Fruit fly (Drosophila melanogaster) whole organism, embryonic: ENCODE data around the gene eIF2Bepsilon.
A peak's percentile ranks its signal among the peaks of the same experiment; 100 is the strongest.

Experiments used
- BEAF-32 ChIP-seq: fragments of 200-800 bp; sonication (Bioruptor generic); optimal IDR thresholded peaks from 3 replicates; lab custom pipeline; 2017; ENCODE audit warnings: missing biosample characterization, missing genetic modification characterization, mild to moderate bottlenecking, moderate library complexity, missing genetic modification reagents
- Bgb ChIP-seq: fragments of 200-800 bp; sonication (Bioruptor generic); IDR thresholded peaks from 2 replicates; pipeline ENCODE4 v1.3.6; 2022; ENCODE audit warnings: missing biosample characterization, missing genetic modification characterization; ENCODE audit not compliant: partially characterized antibody
- CG11085 ChIP-seq: fragments of 200-800 bp; sonication (Bioruptor generic); IDR thresholded peaks from 2 replicates; pipeline ENCODE4 v1.3.6; 2022; ENCODE audit warnings: missing biosample characterization, missing genetic modification characterization
- CG11696 ChIP-seq: fragments of 200-800 bp; sonication (Bioruptor generic); IDR thresholded peaks from 2 replicates; pipeline ENCODE4 v1.3.6; 2022; ENCODE audit warnings: missing biosample characterization, missing genetic modification characterization
- CG14860 ChIP-seq: fragments of 200-800 bp; sonication (Bioruptor generic); IDR thresholded peaks from 3 replicates; pipeline ENCODE4 v1.3.6; 2022; ENCODE audit warnings: missing biosample characterization, missing genetic modification characterization; ENCODE audit not compliant: partially characterized antibody
- CG1529 ChIP-seq: fragments of 200-800 bp; sonication (Bioruptor generic); optimal IDR thresholded peaks from 3 replicates; lab custom pipeline; 2018; ENCODE audit warnings: missing biosample characterization, missing genetic modification characterization
- CG15479 ChIP-seq: fragments of 200-800 bp; sonication (Bioruptor generic); optimal IDR thresholded peaks from 3 replicates; lab custom pipeline; 2019; ENCODE audit warnings: missing biosample characterization, mild to moderate bottlenecking, missing genetic modification characterization, moderate library complexity
- CG15601 ChIP-seq: fragments of 200-800 bp; sonication (Bioruptor generic); optimal IDR thresholded peaks from 3 replicates; lab custom pipeline; 2019; ENCODE audit warnings: missing biosample characterization, mild to moderate bottlenecking, missing genetic modification characterization, moderate library complexity
- CG16813 ChIP-seq: fragments of 200-800 bp; sonication (Bioruptor generic); IDR thresholded peaks from 3 replicates; pipeline ENCODE4 v1.3.6; 2022; ENCODE audit warnings: missing biosample characterization, missing genetic modification characterization; ENCODE audit not compliant: partially characterized antibody
- CG2129 ChIP-seq: fragments of 200-800 bp; sonication (Bioruptor generic); IDR thresholded peaks from 2 replicates; pipeline ENCODE4 v1.3.6; 2022; ENCODE audit warnings: missing biosample characterization, missing genetic modification characterization; ENCODE audit not compliant: partially characterized antibody
- CG34376 ChIP-seq: fragments of 200-800 bp; sonication (Bioruptor generic); optimal IDR thresholded peaks from 2 replicates; lab custom pipeline; 2018; ENCODE audit warnings: missing biosample characterization, mild to moderate bottlenecking, missing genetic modification characterization
- CG3995 ChIP-seq: fragments of 200-800 bp; sonication (Bioruptor generic); optimal IDR thresholded peaks from 3 replicates; lab custom pipeline; 2016; ENCODE audit warnings: missing biosample characterization, missing genetic modification characterization
- CG6791 ChIP-seq: fragments of 200-800 bp; sonication (Bioruptor generic); IDR thresholded peaks from 3 replicates; pipeline ENCODE4 v1.3.6; 2022; ENCODE audit warnings: missing biosample characterization, missing genetic modification characterization; ENCODE audit not compliant: partially characterized antibody
- CG7963 ChIP-seq: fragments of 200-800 bp; sonication (Bioruptor generic); IDR thresholded peaks from 3 replicates; pipeline ENCODE4 v1.3.6; 2022; ENCODE audit warnings: missing biosample characterization, missing genetic modification characterization; ENCODE audit not compliant: partially characterized antibody
- CG7987 ChIP-seq: fragments of 200-800 bp; sonication (Bioruptor generic); optimal IDR thresholded peaks from 2 replicates; lab custom pipeline; 2018; ENCODE audit warnings: missing biosample characterization, mild to moderate bottlenecking, missing genetic modification characterization, moderate library complexity
- Dbx ChIP-seq: fragments of 200-800 bp; sonication (Bioruptor generic); IDR thresholded peaks from 3 replicates; pipeline ENCODE4 v1.3.6; 2022; ENCODE audit warnings: missing biosample characterization, missing genetic modification characterization
- Dll ChIP-seq: fragments of 200-800 bp; sonication (Bioruptor generic); IDR thresholded peaks from 4 replicates; pipeline ENCODE4 v1.3.6; 2022; ENCODE audit warnings: missing biosample characterization, missing genetic modification characterization; ENCODE audit not compliant: partially characterized antibody
- Fer1 ChIP-seq: fragments of 200-800 bp; sonication (Bioruptor generic); optimal IDR thresholded peaks from 2 replicates; lab custom pipeline; 2017; ENCODE audit warnings: missing biosample characterization, mild to moderate bottlenecking, missing genetic modification characterization
- HLH4C ChIP-seq: fragments of 200-800 bp; sonication (Bioruptor generic); IDR thresholded peaks from 3 replicates; pipeline ENCODE4 v1.3.6; 2022; ENCODE audit warnings: missing biosample characterization, missing genetic modification characterization; ENCODE audit not compliant: partially characterized antibody
- MESR4 ChIP-seq: fragments of 200-800 bp; sonication (Bioruptor generic); optimal IDR thresholded peaks from 2 replicates; lab custom pipeline; 2018; ENCODE audit warnings: missing biosample characterization, mild to moderate bottlenecking, missing genetic modification characterization, moderate library complexity
- Mad ChIP-seq: fragments of 200-800 bp; sonication (Bioruptor generic); optimal IDR thresholded peaks from 2 replicates; lab custom pipeline; 2016; ENCODE audit warnings: missing biosample characterization, missing genetic modification characterization
- Med ChIP-seq: fragments of 200-800 bp; sonication (Bioruptor generic); peaks from one replicate; lab custom pipeline; 2016; ENCODE audit warnings: missing biosample characterization, missing genetic modification characterization, mild to moderate bottlenecking, inconsistent platforms, moderate library complexity
- Nf-YC ChIP-seq: fragments of 200-800 bp; optimal IDR thresholded peaks from 3 replicates; lab custom pipeline; 2019; ENCODE audit warnings: missing biosample characterization, mild to moderate bottlenecking, missing genetic modification characterization, moderate library complexity
- Opbp ChIP-seq: fragments of 200-800 bp; sonication (Bioruptor generic); IDR thresholded peaks from 3 replicates; pipeline ENCODE4 v1.3.6; 2022; ENCODE audit warnings: missing biosample characterization, missing genetic modification characterization; ENCODE audit not compliant: partially characterized antibody
- Sin3A ChIP-seq: fragments of >200 bp; optimal IDR thresholded peaks from 2 replicates; lab custom pipeline; 2018
- Sox100B ChIP-seq: fragments of 200-800 bp; sonication (Bioruptor generic); optimal IDR thresholded peaks from 3 replicates; lab custom pipeline; 2018; ENCODE audit warnings: missing biosample characterization, mild to moderate bottlenecking, missing genetic modification characterization
- TFAM ChIP-seq: fragments of 200-800 bp; sonication (Bioruptor generic); optimal IDR thresholded peaks from 2 replicates; lab custom pipeline; 2017; ENCODE audit warnings: missing biosample characterization, missing genetic modification characterization, inconsistent platforms
- YL-1 ChIP-seq: fragments of 200-800 bp; sonication (Bioruptor generic); optimal IDR thresholded peaks from 3 replicates; lab custom pipeline; 2017; ENCODE audit warnings: missing biosample characterization, mild to moderate bottlenecking, missing genetic modification characterization
- ap ChIP-seq: fragments of 200-800 bp; sonication (Bioruptor generic); IDR thresholded peaks from 2 replicates; pipeline ENCODE4 v1.3.6; 2022; ENCODE audit warnings: missing biosample characterization, missing genetic modification characterization
- bab2 ChIP-seq: fragments of 200-800 bp; sonication (Bioruptor generic); optimal IDR thresholded peaks from 2 replicates; lab custom pipeline; 2016; ENCODE audit warnings: missing biosample characterization, missing genetic modification characterization
- bowl ChIP-seq: fragments of 200-800 bp; sonication (Bioruptor generic); IDR thresholded peaks from 2 replicates; pipeline ENCODE4 v1.3.6; 2022; ENCODE audit warnings: missing biosample characterization, missing genetic modification characterization
- bsh ChIP-seq, 2 experiments: fragments of 200-800 bp; sonication (Bioruptor generic); optimal IDR thresholded peaks; 2 replicates each; lab custom pipeline; 2017 to 2018; ENCODE audit warnings: mild to moderate bottlenecking in 2 of 2, missing biosample characterization in 2 of 2, missing genetic modification characterization in 2 of 2, moderate library complexity in 1 of 2
- crol ChIP-seq: fragments of 200-800 bp; sonication (Bioruptor generic); IDR thresholded peaks from 2 replicates; pipeline ENCODE4 v1.3.6; 2022; ENCODE audit warnings: missing biosample characterization, missing genetic modification characterization
- danr ChIP-seq: fragments of 200-800 bp; sonication (Bioruptor generic); IDR thresholded peaks from 2 replicates; pipeline ENCODE4 v1.3.6; 2022; ENCODE audit warnings: missing biosample characterization, missing genetic modification characterization
- dm ChIP-seq: fragments of 200-800 bp; sonication (Bioruptor generic); optimal IDR thresholded peaks from 3 replicates; lab custom pipeline; 2016; ENCODE audit warnings: missing biosample characterization, missing genetic modification characterization
- fu2 ChIP-seq: fragments of 200-800 bp; sonication (Bioruptor generic); optimal IDR thresholded peaks from 2 replicates; lab custom pipeline; 2016; ENCODE audit warnings: missing biosample characterization, missing genetic modification characterization
- gcm2 ChIP-seq: fragments of 200-800 bp; sonication (Bioruptor generic); optimal IDR thresholded peaks from 2 replicates; lab custom pipeline; 2016; ENCODE audit warnings: missing biosample characterization, missing genetic modification characterization
- hbn ChIP-seq: fragments of 200-800 bp; sonication (Bioruptor generic); IDR thresholded peaks from 2 replicates; pipeline ENCODE4 v1.3.6; 2022; ENCODE audit warnings: missing biosample characterization, missing genetic modification characterization; ENCODE audit not compliant: partially characterized antibody
- insv ChIP-seq, 2 experiments: fragments of 200-800 bp; sonication (Bioruptor generic); optimal IDR thresholded peaks; 3 replicates each; lab custom pipeline; 2016 to 2018; ENCODE audit warnings: missing biosample characterization in 2 of 2, missing genetic modification characterization in 2 of 2
- inv ChIP-seq: fragments of 200-800 bp; sonication (Bioruptor generic); IDR thresholded peaks from 2 replicates; pipeline ENCODE4 v1.3.6; 2022; ENCODE audit warnings: missing biosample characterization, missing genetic modification characterization; ENCODE audit not compliant: partially characterized antibody
- lab ChIP-seq: fragments of 200-800 bp; sonication (Bioruptor generic); optimal IDR thresholded peaks from 3 replicates; lab custom pipeline; 2017; ENCODE audit warnings: missing biosample characterization, missing genetic modification characterization, mild to moderate bottlenecking, moderate library complexity, missing genetic modification reagents
- lbe ChIP-seq: fragments of 200-800 bp; sonication (Bioruptor generic); optimal IDR thresholded peaks from 2 replicates; lab custom pipeline; 2016; ENCODE audit warnings: missing biosample characterization, mild to moderate bottlenecking, missing genetic modification characterization
- p53 ChIP-seq: fragments of 200-800 bp; sonication (Bioruptor generic); optimal IDR thresholded peaks from 2 replicates; lab custom pipeline; 2016; ENCODE audit warnings: missing biosample characterization, missing genetic modification characterization
- pzg ChIP-seq: fragments of 200-800 bp; sonication (Bioruptor generic); optimal IDR thresholded peaks from 3 replicates; lab custom pipeline; 2018; ENCODE audit warnings: missing biosample characterization, mild to moderate bottlenecking, missing genetic modification characterization, moderate library complexity
- sim ChIP-seq: fragments of 200-800 bp; sonication (Bioruptor generic); IDR thresholded peaks from 2 replicates; pipeline ENCODE4 v1.3.6; 2022; ENCODE audit warnings: missing biosample characterization, missing genetic modification characterization
- sna ChIP-seq: fragments of 200-800 bp; sonication (Bioruptor generic); IDR thresholded peaks from 2 replicates; pipeline ENCODE4 v1.3.6; 2022; ENCODE audit warnings: missing biosample characterization, missing genetic modification characterization; ENCODE audit not compliant: partially characterized antibody
- tna ChIP-seq: fragments of 200-800 bp; sonication (Bioruptor generic); IDR thresholded peaks from 2 replicates; pipeline ENCODE4 v1.3.6; 2022; ENCODE audit warnings: missing biosample characterization, missing genetic modification characterization; ENCODE audit not compliant: partially characterized antibody
- vfl ChIP-seq: fragments of 200-800 bp; sonication (Bioruptor generic); optimal IDR thresholded peaks from 2 replicates; lab custom pipeline; 2016; ENCODE audit warnings: missing biosample characterization, missing genetic modification characterization

Gene eIF2Bepsilon

dm6 chrX:1908757-1909156 is 13.9 kb downstream of the eIF2Bepsilon start, which contains the start of the genes Edem1 and Rbcn-3B (continued):
- peak; percentile 50; the same call in 1 of the 3 replicates for TF ChIP-seq CG16813
- TF ChIP-seq pzg (GFP tag; lab: Kevin White, UChicago) = peak; percentile 38
- peak; percentile 12 for TF ChIP-seq lbe (GFP tag; lab: Kevin White, UChicago)
- TF ChIP-seq fu2 = no peak
- 0 out of 3 replicates have a peak, but pooled peaks have one; percentile 39 for TF ChIP-seq CG7963 (GFP tag; lab: Robert Waterston, UW)
- no peak for TF ChIP-seq Mad (GFP tag; lab: Kevin White, UChicago)
- peak; percentile 36 for TF ChIP-seq dm (GFP tag; lab: Kevin White, UChicago)
- TF ChIP-seq CG15479 = peak; percentile 23
- peak; percentile 38 for TF ChIP-seq Bgb (GFP tag; lab: Robert Waterston, UW)
- TF ChIP-seq MESR4 (GFP tag; lab: Kevin White, UChicago) = peak; percentile 88
- TF ChIP-seq CG14860 (GFP tag; lab: Robert Waterston, UW) = 0 out of 3 replicates have a peak, but pooled peaks have one; percentile 31
- no peak for TF ChIP-seq TFAM (GFP tag; lab: Kevin White, UChicago)
- no peak for TF ChIP-seq Sin3A (lab: Kevin White, UChicago)
- TF ChIP-seq BEAF-32 (GFP tag; lab: Kevin White, UChicago) = peak; percentile 68
- peak; percentile 56; the same call in 1 of the 2 replicates for TF ChIP-seq crol (GFP tag; lab: Robert Waterston, UW)
- no peak for TF ChIP-seq Sox100B (GFP tag; lab: Kevin White, UChicago)
- TF ChIP-seq CG2129 = 0 out of 2 replicates have a peak, but pooled peaks have one; percentile 23
- peak; percentile 77 for TF ChIP-seq CG3995 (GFP tag; lab: Kevin White, UChicago)
- TF ChIP-seq CG6791 (GFP tag; lab: Robert Waterston, UW) = peak; percentile 67; the same call in 2 of the 3 replicates
- no peak for TF ChIP-seq p53 (GFP tag; lab: Kevin White, UChicago)
- peak in 1 of 2 experiments; percentile 62 for TF ChIP-seq bsh (GFP tag; optimal IDR thresholded peaks at IDR 0.05; lab: Kevin White, UChicago)
- TF ChIP-seq Dll = peak; percentile 45; the same call in 2 of the 4 replicates
- peak; percentile 43 for TF ChIP-seq hbn (GFP tag; lab: Robert Waterston, UW)
- TF ChIP-seq CG34376 (GFP tag; lab: Kevin White, UChicago) = no peak
- TF ChIP-seq lab (GFP tag; lab: Kevin White, UChicago) = peak; percentile 16
- TF ChIP-seq Opbp (GFP tag; lab: Robert Waterston, UW) = peak; percentile 36; the same call in 1 of the 3 replicates
- TF ChIP-seq inv = peak; percentile 52; the same call in 1 of the 2 replicates
- no peak for TF ChIP-seq vfl (GFP tag; lab: Kevin White, UChicago)
- TF ChIP-seq YL-1 (GFP tag; lab: Kevin White, UChicago) = peak; percentile 41
- peak; percentile 61 for TF ChIP-seq Med (GFP tag; lab: Kevin White, UChicago)
- 0 out of 3 replicates have a peak, but pooled peaks have one; percentile 42 for TF ChIP-seq HLH4C (GFP tag; lab: Robert Waterston, UW)
- TF ChIP-seq Dbx (GFP tag; lab: Robert Waterston, UW) = no peak
- TF ChIP-seq CG15601 (tag; lab: Kevin White, UChicago) = no peak
- TF ChIP-seq Fer1 (GFP tag; lab: Kevin White, UChicago) = peak; percentile 34

- TF ChIP-seq CG1529 (no peak), ap (GFP tag; lab: Robert Waterston, UW) (no peak), sna (peak; percentile 77), gcm2 (GFP tag; lab: Kevin White, UChicago) (no peak), bowl (GFP tag; lab: Robert Waterston, UW) (no peak), insv (GFP tag; optimal IDR thresholded peaks at IDR 0.05; lab: Kevin White, UChicago) (peak in 1 of 2 experiments; percentile 14), danr (0 out of 2 replicates have a peak, but pooled peaks have one; percentile 23), Med (GFP tag; lab: Kevin White, UChicago) (peak; percentile 85), sim (GFP tag; lab: Robert Waterston, UW) (no peak), HLH4C (GFP tag; lab: Robert Waterston, UW) (peak; percentile 59; the same call in 2 of the 3 replicates), CG11696 (GFP tag; lab: Robert Waterston, UW) (no peak), Nf-YC (peak; percentile 47), CG7987 (no peak), bab2 (GFP tag; lab: Kevin White, UChicago) (no peak), BEAF-32 (GFP tag; lab: Kevin White, UChicago) (peak; percentile 80), tna (GFP tag; lab: Robert Waterston, UW) (0 out of 2 replicates have a peak, but pooled peaks have one; percentile 18), CG11085 (no peak)
These were observed 14.9 kb downstream of the eIF2Bepsilon start, which contains the start of gene mip130 for dm6 chrX:1907727-1908264. Gene mip130, plus strand, starts transcription at chrX:1908239.
